Worm (Caenorhabditis elegans) whole organism, L4 larva: ENCODE measurements around the gene fkb-6.

Source experiments
- F10B5.3 ChIP-seq: sonication (generic microtip); optimal IDR thresholded peaks from 2 replicates; lab custom pipeline; 2016; ENCODE audit warnings: mild to moderate bottlenecking, missing genetic modification characterization, missing compliant biosample characterization
- F37D6.2 ChIP-seq: sonication (generic microtip); optimal IDR thresholded peaks from 2 replicates; lab custom pipeline; 2016; ENCODE audit warnings: mild to moderate bottlenecking, missing genetic modification characterization, missing compliant biosample characterization
- Y105C5A.15 ChIP-seq: fragments of 200-800 bp; sonication (Bioruptor generic); IDR thresholded peaks from 2 replicates; pipeline ENCODE4 v1.3.6; 2022; ENCODE audit warnings: missing genetic modification characterization, missing compliant biosample characterization
- Y5F2A.4 ChIP-seq: fragments of 200-800 bp; sonication (Bioruptor generic); optimal IDR thresholded peaks from 2 replicates; lab custom pipeline; 2018; ENCODE audit warnings: mild to moderate bottlenecking, missing genetic modification characterization, missing compliant biosample characterization
- ZK337.2 ChIP-seq: fragments of 200-800 bp; sonication (Bioruptor generic); IDR thresholded peaks from 2 replicates; pipeline ENCODE4 v1.3.6; 2022; ENCODE audit warnings: missing genetic modification reagents, missing genetic modification characterization, missing compliant biosample characterization
- aha-1 ChIP-seq: fragments of 150-350 bp; peaks from one replicate; lab custom pipeline; 2014; ENCODE audit warnings: missing biosample characterization, missing genetic modification characterization
- ceh-28 ChIP-seq: fragments of 150-350 bp; optimal IDR thresholded peaks from 2 replicates; lab custom pipeline; 2014; ENCODE audit warnings: missing biosample characterization, missing genetic modification reagents, missing genetic modification characterization
- ceh-32 ChIP-seq: sonication (generic microtip); optimal IDR thresholded peaks from 2 replicates; lab custom pipeline; 2016; ENCODE audit warnings: mild to moderate bottlenecking, missing genetic modification characterization, missing compliant biosample characterization; ENCODE audit not compliant: poor library complexity
- ceh-62 ChIP-seq: sonication (generic microtip); optimal IDR thresholded peaks from 2 replicates; lab custom pipeline; 2017; ENCODE audit warnings: missing biosample characterization, missing genetic modification characterization
- cey-2 ChIP-seq: sonication (generic microtip); optimal IDR thresholded peaks from 3 replicates; lab custom pipeline; 2017; ENCODE audit warnings: missing genetic modification characterization, mild to moderate bottlenecking, missing compliant biosample characterization, antibody characterized with exemption, borderline replicate concordance; ENCODE audit not compliant: insufficient read depth
- daf-12 ChIP-seq: fragments of 150-350 bp; optimal IDR thresholded peaks from 2 replicates; lab custom pipeline; 2014; ENCODE audit warnings: missing biosample characterization, missing genetic modification reagents, missing genetic modification characterization
- daf-8 ChIP-seq: fragments of 200-800 bp; sonication (Bioruptor generic); IDR thresholded peaks from 2 replicates; pipeline ENCODE4 v1.3.6; 2022; ENCODE audit warnings: missing genetic modification characterization, missing compliant biosample characterization
- egl-43 ChIP-seq: fragments of 200-800 bp; sonication (Bioruptor generic); IDR thresholded peaks from 2 replicates; pipeline ENCODE4 v1.3.6; 2022; ENCODE audit warnings: missing genetic modification reagents, missing genetic modification characterization, missing compliant biosample characterization
- fkh-10 ChIP-seq: fragments of 150-350 bp; optimal IDR thresholded peaks from 2 replicates; lab custom pipeline; 2014; ENCODE audit warnings: missing biosample characterization, missing genetic modification reagents, missing genetic modification characterization
- hif-1 ChIP-seq, 2 experiments: sonication (generic microtip); optimal IDR thresholded peaks; 2 replicates each; lab custom pipeline; 2016 to 2017; ENCODE audit warnings: missing compliant biosample characterization in 2 of 2, missing genetic modification characterization in 2 of 2, missing genetic modification reagents in 2 of 2, missing genotype in 2 of 2, mild to moderate bottlenecking in 1 of 2
- hlh-11 ChIP-seq: fragments of 200-800 bp; sonication (Bioruptor generic); optimal IDR thresholded peaks from 2 replicates; lab custom pipeline; 2018; ENCODE audit warnings: mild to moderate bottlenecking, missing genetic modification characterization, missing compliant biosample characterization
- hlh-30 ChIP-seq: sonication (generic microtip); optimal IDR thresholded peaks from 2 replicates; lab custom pipeline; 2017; ENCODE audit warnings: antibody characterized with exemption, mild to moderate bottlenecking, missing genetic modification characterization, missing compliant biosample characterization; ENCODE audit not compliant: insufficient read depth
- hmg-1.1 ChIP-seq: fragments of 200-800 bp; sonication (Bioruptor generic); IDR thresholded peaks from 2 replicates; pipeline ENCODE4 v1.3.6; 2022; ENCODE audit warnings: missing genetic modification reagents, missing genetic modification characterization, missing compliant biosample characterization
- lin-15B ChIP-seq: fragments of 150-350 bp; sonication (generic microtip); optimal IDR thresholded peaks from 3 replicates; lab custom pipeline; 2014; ENCODE audit warnings: missing biosample characterization, missing genetic modification characterization
- lsy-2 ChIP-seq, 2 experiments: fragments of 150-350 bp in 1 of 2; sonication (generic microtip) in 1 of 2; optimal IDR thresholded peaks; 2 replicates each; lab custom pipeline; 2014 to 2017; ENCODE audit warnings: missing biosample characterization in 2 of 2, missing genetic modification characterization in 2 of 2
- mdl-1 ChIP-seq, 2 experiments: fragments of 150-350 bp in 1 of 2; sonication (generic microtip) in 1 of 2; optimal IDR thresholded peaks; 2 replicates each; lab custom pipeline; 2014 to 2017; ENCODE audit warnings: missing biosample characterization in 2 of 2, missing genetic modification characterization in 2 of 2
- mdt-29 ChIP-seq: fragments of 200-800 bp; sonication (Bioruptor generic); IDR thresholded peaks from 2 replicates; pipeline ENCODE4 v1.3.6; 2022; ENCODE audit warnings: missing genetic modification reagents, missing genetic modification characterization, missing compliant biosample characterization
- mes-2 ChIP-seq: sonication (generic microtip); optimal IDR thresholded peaks from 2 replicates; lab custom pipeline; 2016; ENCODE audit warnings: missing genotype, mild to moderate bottlenecking, missing genetic modification characterization, missing compliant biosample characterization; ENCODE audit not compliant: poor library complexity, severe bottlenecking
- mxl-3 ChIP-seq: fragments of 200-800 bp; sonication (Bioruptor generic); optimal IDR thresholded peaks from 2 replicates; lab custom pipeline; 2018; ENCODE audit warnings: mild to moderate bottlenecking, missing genetic modification characterization, missing compliant biosample characterization
- nhr-10 ChIP-seq: fragments of 150-350 bp; optimal IDR thresholded peaks from 2 replicates; lab custom pipeline; 2014; ENCODE audit warnings: missing biosample characterization, missing genetic modification characterization
- nhr-11 ChIP-seq: fragments of 150-350 bp; optimal IDR thresholded peaks from 2 replicates; lab custom pipeline; 2014; ENCODE audit warnings: missing biosample characterization, missing genetic modification characterization
- nhr-25 ChIP-seq: sonication (generic microtip); optimal IDR thresholded peaks from 2 replicates; lab custom pipeline; 2017; ENCODE audit warnings: missing genetic modification characterization, mild to moderate bottlenecking, missing compliant biosample characterization, antibody characterized with exemption, moderate library complexity, borderline replicate concordance; ENCODE audit not compliant: insufficient read depth
- nhr-76 ChIP-seq: fragments of 150-350 bp; optimal IDR thresholded peaks from 2 replicates; lab custom pipeline; 2014; ENCODE audit warnings: missing biosample characterization, missing genetic modification characterization
- nhr-77 ChIP-seq: fragments of 150-350 bp; optimal IDR thresholded peaks from 2 replicates; lab custom pipeline; 2014; ENCODE audit warnings: missing biosample characterization, missing genetic modification characterization
- rbr-2 ChIP-seq: sonication (generic microtip); optimal IDR thresholded peaks from 2 replicates; lab custom pipeline; 2016; ENCODE audit warnings: missing genotype, missing genetic modification characterization, missing compliant biosample characterization
- sdz-12 ChIP-seq: fragments of 200-800 bp; sonication (Bioruptor generic); optimal IDR thresholded peaks from 2 replicates; lab custom pipeline; 2018; ENCODE audit warnings: mild to moderate bottlenecking, missing genetic modification characterization, missing compliant biosample characterization
- set-16 ChIP-seq: fragments of 200-800 bp; sonication (Bioruptor generic); IDR thresholded peaks from 2 replicates; pipeline ENCODE4 v1.3.6; 2022; ENCODE audit warnings: missing genetic modification reagents, missing genetic modification characterization, missing compliant biosample characterization
- snpc-4 ChIP-seq: fragments of 150-350 bp; optimal IDR thresholded peaks from 2 replicates; lab custom pipeline; 2014; ENCODE audit warnings: missing biosample characterization, missing genetic modification characterization
- spr-3 ChIP-seq: fragments of 200-800 bp; sonication (Bioruptor generic); optimal IDR thresholded peaks from 2 replicates; lab custom pipeline; 2018; ENCODE audit warnings: mild to moderate bottlenecking, missing genetic modification characterization, missing compliant biosample characterization
- tra-1 ChIP-seq: fragments of 200-800 bp; sonication (Bioruptor generic); IDR thresholded peaks from 2 replicates; pipeline ENCODE4 v1.3.6; 2022; ENCODE audit warnings: missing genetic modification reagents, missing genetic modification characterization, missing compliant biosample characterization
- unc-39 ChIP-seq: sonication (generic microtip); optimal IDR thresholded peaks from 2 replicates; lab custom pipeline; 2017; ENCODE audit warnings: missing biosample characterization, missing genetic modification characterization
- unc-62 ChIP-seq, 3 experiments: fragments of 150-350 bp in 1 of 3; sonication (generic microtip); optimal IDR thresholded peaks in 2 of 3; peaks in 1 of 3; 1 replicate in 1 of 3; 2 replicates in 2 of 3; lab custom pipeline; 2014 to 2017; ENCODE audit warnings: missing biosample characterization in 3 of 3, missing genetic modification characterization in 3 of 3, missing genetic modification reagents in 3 of 3, missing genotype in 1 of 3
- vab-7 ChIP-seq: fragments of 200-800 bp; sonication (Bioruptor generic); IDR thresholded peaks from 2 replicates; pipeline ENCODE4 v1.3.6; 2022; ENCODE audit warnings: missing genetic modification reagents, missing genetic modification characterization, missing compliant biosample characterization
- zag-1 ChIP-seq: fragments of 150-350 bp; optimal IDR thresholded peaks from 2 replicates; lab custom pipeline; 2014; ENCODE audit warnings: missing biosample characterization, missing genetic modification characterization
- zfp-2 ChIP-seq: sonication (generic microtip); optimal IDR thresholded peaks from 2 replicates; lab custom pipeline; 2016; ENCODE audit warnings: mild to moderate bottlenecking, missing genetic modification characterization, missing compliant biosample characterization

The fkb-6 gene

ce11 chrV:20828820-20829219, 17.1 kb upstream of the fkb-6 start, which contains the start of gene sbt-1:
Gene sbt-1 (minus strand): TSS chrV:20828881.
- TF ChIP-seq mdt-29 (GFP tag; lab: Robert Waterston, UW) (no peak), daf-8 (GFP tag; lab: Robert Waterston, UW) (no peak), unc-62 (GFP tag; optimal IDR thresholded peaks at IDR 0.05 in 1 of 2; lab: Kevin White, UChicago) (peak in 1 of 2 experiments; percentile 81), unc-62 (tag; optimal IDR thresholded peaks at IDR 0.05; lab: Kevin White, UChicago) (no peak), unc-39 (tag; lab: Kevin White, UChicago) (no peak), aha-1 (peak; percentile 96), rbr-2 (tag; lab: Kevin White, UChicago) (peak; percentile 63), ceh-28 (peak; percentile 30), set-16 (GFP tag; lab: Robert Waterston, UW) (peak; percentile 55), mes-2 (peak; percentile 39), egl-43 (GFP tag; lab: Robert Waterston, UW) (0 out of 2 replicates have a peak, but pooled peaks have one; percentile 42), hmg-1.1 (GFP tag; lab: Robert Waterston, UW) (peak; percentile 75), fkh-10 (GFP tag; lab: Kevin White, UChicago) (peak; percentile 94), hlh-11 (tag; lab: Kevin White, UChicago) (peak; percentile 14), lin-15B (tag; lab: Kevin White, UChicago) (no peak), Y105C5A.15 (GFP tag; lab: Robert Waterston, UW) (no peak), sdz-12 (GFP tag; lab: Kevin White, UChicago) (no peak), mdl-1 (tag; optimal IDR thresholded peaks at IDR 0.05; lab: Kevin White, UChicago) (peak in 1 of 2 experiments; percentile 69), vab-7 (GFP tag; lab: Robert Waterston, UW) (peak; percentile 29; the same call in 1 of the 2 replicates), Y5F2A.4 (no peak), hif-1 (tag; optimal IDR thresholded peaks at IDR 0.05; lab: Kevin White, UChicago) (peak in 1 of 2 experiments; percentile 56), nhr-11 (peak; percentile 45), tra-1 (GFP tag; lab: Robert Waterston, UW) (0 out of 2 replicates have a peak, but pooled peaks have one; percentile 24), F37D6.2 (tag; lab: Kevin White, UChicago) (peak; percentile 49), hlh-30 (peak; percentile 83), F10B5.3 (tag; lab: Kevin White, UChicago) (no peak), lsy-2 (tag; optimal IDR thresholded peaks at IDR 0.05; lab: Kevin White, UChicago) (peak; percentile 45 to 74)

DNA sequence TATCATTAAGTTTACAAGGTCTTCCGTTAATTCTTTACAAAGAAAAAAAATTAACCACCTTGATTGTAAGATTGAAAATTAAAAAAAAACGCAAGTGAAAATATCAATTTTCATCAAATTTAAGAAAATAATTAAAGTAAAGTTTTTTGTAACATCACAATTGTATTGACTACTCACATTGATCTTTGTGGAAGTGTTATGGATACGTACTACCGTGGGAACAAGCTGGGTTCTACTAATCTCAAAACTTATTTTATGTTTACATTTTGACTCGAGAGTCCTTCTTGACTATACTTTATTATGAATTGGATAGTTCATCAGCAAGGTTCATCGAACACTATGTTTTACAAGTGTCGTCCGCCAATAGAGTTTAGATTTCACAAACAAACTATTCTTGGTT, 16.4 kb upstream of the fkb-6 start, which contains the start of gene num-1:
num-1 (plus strand) TSS at position 301 of the 400 bp plus-strand sequence.
- no peak for TF ChIP-seq ceh-62
- no peak for TF ChIP-seq snpc-4 (tag; lab: Kevin White, UChicago)
- TF ChIP-seq nhr-77: no peak
- no peak for TF ChIP-seq fkh-10 (GFP tag; lab: Kevin White, UChicago)
- TF ChIP-seq zfp-2 (tag; lab: Kevin White, UChicago): no peak
- TF ChIP-seq mdt-29 (GFP tag; lab: Robert Waterston, UW): no peak
- no peak for TF ChIP-seq ceh-32
- no peak for TF ChIP-seq aha-1
- TF ChIP-seq cey-2 (tag; lab: Kevin White, UChicago): no peak
- TF ChIP-seq nhr-76 (tag; lab: Kevin White, UChicago): no peak
- no peak for TF ChIP-seq daf-12 (tag; lab: Kevin White, UChicago)
- no peak for TF ChIP-seq spr-3 (GFP tag; lab: Kevin White, UChicago)
- no peak for TF ChIP-seq nhr-25 (tag; lab: Kevin White, UChicago)
- TF ChIP-seq hif-1 (tag; optimal IDR thresholded peaks at IDR 0.05; lab: Kevin White, UChicago): no peak
- no peak for TF ChIP-seq vab-7 (GFP tag; lab: Robert Waterston, UW)
- no peak for TF ChIP-seq zag-1 (tag; lab: Kevin White, UChicago)
- no peak for TF ChIP-seq mxl-3 (GFP tag; lab: Kevin White, UChicago)
- TF ChIP-seq ZK337.2: no peak
- no peak for TF ChIP-seq nhr-10 (tag; lab: Kevin White, UChicago)
- TF ChIP-seq set-16 (GFP tag; lab: Robert Waterston, UW): no peak
